Fruit fly (Drosophila melanogaster) whole organism, embryonic: ENCODE measurements around the gene CG32318.
A peak's percentile ranks its signal among the peaks of the same experiment; 100 is the strongest.

Source experiments
- Blimp-1 ChIP-seq: fragments of 200-800 bp; sonication (Bioruptor generic); optimal IDR thresholded peaks from 3 replicates; lab custom pipeline; 2018; ENCODE audit warnings: missing biosample characterization, missing genetic modification characterization, mild to moderate bottlenecking, moderate library complexity, missing genetic modification reagents
- CG10565 ChIP-seq: fragments of 200-800 bp; sonication (Bioruptor generic); optimal IDR thresholded peaks from 3 replicates; lab custom pipeline; 2016; ENCODE audit warnings: missing biosample characterization, mild to moderate bottlenecking, missing genetic modification characterization
- CG10654 ChIP-seq: fragments of 200-800 bp; sonication (Bioruptor generic); optimal IDR thresholded peaks from 2 replicates; lab custom pipeline; 2016; ENCODE audit warnings: missing biosample characterization, missing genetic modification characterization
- CG11247 ChIP-seq: fragments of 200-800 bp; sonication (Bioruptor generic); IDR thresholded peaks from 2 replicates; pipeline ENCODE4 v1.3.6; 2022; ENCODE audit warnings: missing biosample characterization, missing genetic modification characterization
- CG12104 ChIP-seq: fragments of 200-800 bp; sonication (Bioruptor generic); optimal IDR thresholded peaks from 3 replicates; lab custom pipeline; 2016; ENCODE audit warnings: missing biosample characterization, missing genetic modification characterization
- CG12659 ChIP-seq: fragments of 200-800 bp; sonication (Bioruptor generic); optimal IDR thresholded peaks from 3 replicates; lab custom pipeline; 2017; ENCODE audit warnings: mild to moderate bottlenecking, missing biosample characterization, missing genetic modification reagents, missing genetic modification characterization
- CG15269 ChIP-seq: fragments of 200-800 bp; sonication (Bioruptor generic); optimal IDR thresholded peaks from 2 replicates; lab custom pipeline; 2018; ENCODE audit warnings: missing biosample characterization, mild to moderate bottlenecking, missing genetic modification characterization, moderate library complexity
- CG1602 ChIP-seq: fragments of 200-800 bp; sonication (Bioruptor generic); optimal IDR thresholded peaks from 3 replicates; lab custom pipeline; 2016; ENCODE audit warnings: missing biosample characterization, missing genetic modification characterization
- CG17186 ChIP-seq: fragments of 200-800 bp; sonication (Bioruptor generic); optimal IDR thresholded peaks from 3 replicates; lab custom pipeline; 2017; ENCODE audit warnings: missing biosample characterization, missing genetic modification reagents, missing genetic modification characterization
- CG2120 ChIP-seq: fragments of 200-800 bp; sonication (Bioruptor generic); optimal IDR thresholded peaks from 3 replicates; lab custom pipeline; 2016; ENCODE audit warnings: missing biosample characterization, missing genetic modification characterization
- CG2129 ChIP-seq: fragments of 200-800 bp; sonication (Bioruptor generic); IDR thresholded peaks from 2 replicates; pipeline ENCODE4 v1.3.6; 2022; ENCODE audit warnings: missing biosample characterization, missing genetic modification characterization; ENCODE audit not compliant: partially characterized antibody
- CG31388 ChIP-seq: fragments of 200-800 bp; sonication (Bioruptor generic); optimal IDR thresholded peaks from 2 replicates; lab custom pipeline; 2016; ENCODE audit warnings: missing biosample characterization, missing genetic modification characterization
- CG33557 ChIP-seq: fragments of 200-800 bp; sonication (Bioruptor generic); optimal IDR thresholded peaks from 2 replicates; lab custom pipeline; 2019; ENCODE audit warnings: missing biosample characterization, mild to moderate bottlenecking, missing genetic modification characterization, moderate library complexity
- CG3847 ChIP-seq: fragments of 200-800 bp; sonication (Bioruptor generic); IDR thresholded peaks from 2 replicates; pipeline ENCODE4 v1.3.6; 2022; ENCODE audit warnings: missing biosample characterization, missing genetic modification characterization
- CG4424 ChIP-seq: fragments of 200-800 bp; sonication (Bioruptor generic); optimal IDR thresholded peaks from 3 replicates; lab custom pipeline; 2016; ENCODE audit warnings: missing biosample characterization, missing genetic modification characterization
- CG4730 ChIP-seq: fragments of 200-800 bp; sonication (Bioruptor generic); IDR thresholded peaks from 2 replicates; pipeline ENCODE4 v1.3.6; 2022; ENCODE audit warnings: missing biosample characterization, missing genetic modification characterization
- CG5953 ChIP-seq: fragments of 200-800 bp; sonication (Bioruptor generic); IDR thresholded peaks from 2 replicates; pipeline ENCODE4 v1.3.6; 2022; ENCODE audit warnings: missing biosample characterization, missing genetic modification characterization
- CG7372 ChIP-seq: fragments of 200-800 bp; sonication (Bioruptor generic); IDR thresholded peaks from 2 replicates; pipeline ENCODE4 v1.3.6; 2022; ENCODE audit warnings: missing biosample characterization, missing genetic modification characterization
- CG8290 ChIP-seq, 3 experiments: fragments of 200-800 bp; sonication (Bioruptor generic); optimal IDR thresholded peaks; 2 replicates each; lab custom pipeline; 2016 to 2019; ENCODE audit warnings: missing biosample characterization in 3 of 3, missing genetic modification characterization in 3 of 3, mild to moderate bottlenecking in 2 of 3, moderate library complexity in 1 of 3
- Drgx ChIP-seq: fragments of 200-800 bp; sonication (Bioruptor generic); IDR thresholded peaks from 2 replicates; pipeline ENCODE4 v1.3.6; 2022; ENCODE audit warnings: missing biosample characterization, missing genetic modification characterization
- Gsc ChIP-seq: fragments of 200-800 bp; sonication (Bioruptor generic); IDR thresholded peaks from 2 replicates; pipeline ENCODE4 v1.3.6; 2022; ENCODE audit warnings: missing biosample characterization, missing genetic modification characterization
- HLHmδ ChIP-seq: fragments of 200-800 bp; sonication (Bioruptor generic); optimal IDR thresholded peaks from 2 replicates; lab custom pipeline; 2018; ENCODE audit warnings: missing biosample characterization, mild to moderate bottlenecking, missing genetic modification characterization, moderate library complexity
- Med ChIP-seq: fragments of 200-800 bp; sonication (Bioruptor generic); peaks from one replicate; lab custom pipeline; 2016; ENCODE audit warnings: missing biosample characterization, missing genetic modification characterization, mild to moderate bottlenecking, inconsistent platforms, moderate library complexity
- TFAM ChIP-seq: fragments of 200-800 bp; sonication (Bioruptor generic); optimal IDR thresholded peaks from 2 replicates; lab custom pipeline; 2017; ENCODE audit warnings: missing biosample characterization, missing genetic modification characterization, inconsistent platforms
- da ChIP-seq: fragments of 200-800 bp; sonication (Bioruptor generic); optimal IDR thresholded peaks from 2 replicates; lab custom pipeline; 2016; ENCODE audit warnings: missing biosample characterization, missing genetic modification characterization
- dysf ChIP-seq: fragments of 200-800 bp; sonication (Bioruptor generic); IDR thresholded peaks from 3 replicates; pipeline ENCODE4 v1.3.6; 2022; ENCODE audit warnings: missing biosample characterization, missing genetic modification characterization
- ftz-f1 ChIP-seq: fragments of 200-800 bp; sonication (Bioruptor generic); optimal IDR thresholded peaks from 2 replicates; lab custom pipeline; 2016; ENCODE audit warnings: missing biosample characterization, missing genetic modification characterization
- gcm ChIP-seq: fragments of 200-800 bp; sonication (Bioruptor generic); optimal IDR thresholded peaks from 2 replicates; lab custom pipeline; 2019; ENCODE audit warnings: missing biosample characterization, mild to moderate bottlenecking, missing genetic modification characterization, moderate library complexity
- gfzf ChIP-seq: fragments of 200-800 bp; sonication (Bioruptor generic); optimal IDR thresholded peaks from 2 replicates; lab custom pipeline; 2016; ENCODE audit warnings: missing biosample characterization, mild to moderate bottlenecking, missing genetic modification characterization, moderate library complexity
- her ChIP-seq: fragments of 200-800 bp; sonication (Bioruptor generic); optimal IDR thresholded peaks from 2 replicates; lab custom pipeline; 2016; ENCODE audit warnings: missing biosample characterization, missing genetic modification characterization
- insv ChIP-seq, 2 experiments: fragments of 200-800 bp; sonication (Bioruptor generic); optimal IDR thresholded peaks; 3 replicates each; lab custom pipeline; 2016 to 2018; ENCODE audit warnings: missing biosample characterization in 2 of 2, missing genetic modification characterization in 2 of 2
- inv ChIP-seq: fragments of 200-800 bp; sonication (Bioruptor generic); IDR thresholded peaks from 2 replicates; pipeline ENCODE4 v1.3.6; 2022; ENCODE audit warnings: missing biosample characterization, missing genetic modification characterization; ENCODE audit not compliant: partially characterized antibody
- lmd ChIP-seq: fragments of 200-800 bp; sonication (Bioruptor generic); IDR thresholded peaks from 2 replicates; pipeline ENCODE4 v1.3.6; 2022; ENCODE audit warnings: missing biosample characterization, missing genetic modification characterization
- pan ChIP-seq, 4 experiments: fragments of >200 bp in 3 of 4; fragments of 200-800 bp in 1 of 4; sonication (Bioruptor generic) in 1 of 4; optimal IDR thresholded peaks in 3 of 4; IDR thresholded peaks in 1 of 4; 2 replicates each; pipeline versions ENCODE4 v1.3.6 to Lab custom; 2017 to 2022; ENCODE audit warnings: missing biosample characterization in 2 of 4, missing genetic modification characterization in 2 of 4, mixed read lengths in 1 of 4
- pb ChIP-seq: fragments of 200-800 bp; sonication (Bioruptor generic); optimal IDR thresholded peaks from 3 replicates; lab custom pipeline; 2016; ENCODE audit warnings: missing biosample characterization, missing genetic modification characterization
- ranshi ChIP-seq: fragments of 200-800 bp; sonication (Bioruptor generic); IDR thresholded peaks from 2 replicates; pipeline ENCODE4 v1.3.6; 2022; ENCODE audit warnings: missing biosample characterization, missing genetic modification characterization
- row ChIP-seq: fragments of 200-800 bp; sonication (Bioruptor generic); IDR thresholded peaks from 3 replicates; pipeline ENCODE4 v1.3.6; 2022; ENCODE audit warnings: missing biosample characterization, missing genetic modification characterization
- scrt ChIP-seq: fragments of 200-800 bp; sonication (Bioruptor generic); optimal IDR thresholded peaks from 2 replicates; lab custom pipeline; 2018; ENCODE audit warnings: missing biosample characterization, mild to moderate bottlenecking, missing genetic modification characterization, moderate library complexity
- ssp ChIP-seq: fragments of 200-800 bp; sonication (Bioruptor generic); IDR thresholded peaks from 2 replicates; pipeline ENCODE4 v1.3.6; 2022; ENCODE audit warnings: missing biosample characterization, missing genetic modification characterization
- wor ChIP-seq: fragments of 200-800 bp; sonication (Bioruptor generic); IDR thresholded peaks from 2 replicates; pipeline ENCODE4 v1.3.6; 2022; ENCODE audit warnings: missing biosample characterization, missing genetic modification characterization

Gene CG32318

DNA sequence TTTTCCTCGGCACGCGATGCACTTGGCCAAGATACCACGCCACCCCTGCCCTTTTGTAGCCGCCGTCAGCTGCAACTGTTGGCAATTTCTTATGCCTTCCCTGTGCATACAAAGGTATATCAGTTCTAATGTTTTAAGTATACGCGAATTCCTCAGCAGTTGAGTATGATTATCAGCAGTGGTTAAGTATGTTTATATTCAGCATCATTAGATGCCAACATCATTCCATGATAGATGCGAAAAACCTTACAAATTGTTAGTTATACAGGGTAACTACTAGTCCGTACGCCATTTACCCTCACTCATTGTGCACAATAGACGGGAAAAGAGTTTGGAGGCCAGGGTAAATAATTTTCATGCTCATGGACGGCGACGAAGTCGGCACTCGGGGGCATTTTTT lies 33.0 kb upstream of the CG32318 start:
- TF ChIP-seq insv (GFP tag; optimal IDR thresholded peaks at IDR 0.05; lab: Kevin White, UChicago) = no peak
- TF ChIP-seq CG33557 (GFP tag; lab: Kevin White, UChicago) = no peak
- no peak for TF ChIP-seq TFAM (GFP tag; lab: Kevin White, UChicago)
- TF ChIP-seq wor (GFP tag; lab: Robert Waterston, UW) = no peak
- TF ChIP-seq CG11247 = no peak
- no peak for TF ChIP-seq ranshi (GFP tag; lab: Robert Waterston, UW)
- TF ChIP-seq Med (GFP tag; lab: Kevin White, UChicago) = peak; percentile 19
- TF ChIP-seq CG2120 = peak; percentile 17
- TF ChIP-seq CG12104 = no peak
- peak; percentile 30; the same call in 1 of the 3 replicates for TF ChIP-seq row
- TF ChIP-seq CG3847 (GFP tag; lab: Robert Waterston, UW) = 0 out of 2 replicates have a peak, but pooled peaks have one; percentile 16
- peak; percentile 28; the same call in 1 of the 3 replicates for TF ChIP-seq dysf
- TF ChIP-seq ftz-f1 (GFP tag; lab: Kevin White, UChicago) = no peak
- TF ChIP-seq HLHmδ (GFP tag; lab: Kevin White, UChicago) = no peak
- TF ChIP-seq ssp = 0 out of 2 replicates have a peak, but pooled peaks have one; percentile 11
- TF ChIP-seq lmd (GFP tag; lab: Robert Waterston, UW) = 0 out of 2 replicates have a peak, but pooled peaks have one; percentile 9
- TF ChIP-seq CG17186 (GFP tag; lab: Kevin White, UChicago) = no peak
- no peak for TF ChIP-seq CG1602
- TF ChIP-seq Drgx (GFP tag; lab: Robert Waterston, UW) = peak; percentile 26; the same call in 1 of the 2 replicates
- no peak for TF ChIP-seq CG8290 (GFP tag; optimal IDR thresholded peaks at IDR 0.05; lab: Kevin White, UChicago)
- peak in 1 of 2 experiments; percentile 12 for TF ChIP-seq CG8290 (tag; optimal IDR thresholded peaks at IDR 0.05; lab: Kevin White, UChicago)
- no peak for TF ChIP-seq CG4424 (GFP tag; lab: Kevin White, UChicago)
- no peak for TF ChIP-seq da (GFP tag; lab: Kevin White, UChicago)

DNA sequence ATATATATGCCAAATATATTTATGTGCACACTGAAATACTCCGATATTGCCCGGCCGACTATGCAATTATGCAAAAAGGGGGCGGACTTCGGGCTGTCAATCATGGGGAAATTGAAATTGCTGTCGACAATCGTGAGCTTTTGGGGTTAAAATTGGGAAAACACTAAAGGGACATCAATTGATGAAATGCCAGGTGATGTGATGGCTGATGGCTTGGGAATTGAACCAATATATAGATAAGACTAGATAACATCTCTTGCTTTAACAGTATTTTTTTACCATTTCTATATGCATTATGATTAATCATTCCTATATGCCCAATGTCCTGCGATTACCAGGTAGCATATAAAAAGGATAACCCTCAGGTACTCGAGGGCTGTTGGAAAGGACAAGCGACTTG lies 31.2 kb upstream of the CG32318 start:
- TF ChIP-seq Blimp-1 (GFP tag; lab: Kevin White, UChicago) (no peak), pb (GFP tag; lab: Kevin White, UChicago) (no peak), her (GFP tag; lab: Kevin White, UChicago) (no peak), scrt (GFP tag; lab: Kevin White, UChicago) (no peak), CG12659 (GFP tag; lab: Kevin White, UChicago) (no peak), Gsc (no peak), CG2129 (GFP tag; lab: Robert Waterston, UW) (no peak), CG31388 (GFP tag; lab: Kevin White, UChicago) (no peak), gcm (no peak), CG5953 (no peak), CG10565 (GFP tag; lab: Kevin White, UChicago) (no peak), CG15269 (no peak), inv (no peak), CG4730 (no peak), CG10654 (GFP tag; lab: Kevin White, UChicago) (no peak), CG7372 (GFP tag; lab: Robert Waterston, UW) (no peak), gfzf (GFP tag; lab: Kevin White, UChicago) (no peak), pan (optimal IDR thresholded peaks at IDR 0.05; lab: Kevin White, UChicago) (no peak), pan (GFP tag; optimal IDR thresholded peaks at IDR 0.05 in 1 of 2, IDR thresholded peaks at IDR 0.05 in 1 of 2) (no peak)
